Worm (Caenorhabditis elegans) whole organism, early embryonic: ENCODE measurements around the gene C08F1.8.

ENCODE experiments used
- B0310.2 ChIP-seq: sonication (generic microtip); optimal IDR thresholded peaks from 2 replicates; lab custom pipeline; 2016; ENCODE audit warnings: mild to moderate bottlenecking, missing genetic modification characterization, missing compliant biosample characterization
- F13C5.2 ChIP-seq: sonication (generic microtip); optimal IDR thresholded peaks from 2 replicates; lab custom pipeline; 2017; ENCODE audit warnings: mild to moderate bottlenecking, missing genetic modification characterization, inconsistent platforms, missing compliant biosample characterization
- aly-1 ChIP-seq: sonication (generic microtip); optimal IDR thresholded peaks from 2 replicates; lab custom pipeline; 2016; ENCODE audit warnings: missing genetic modification characterization, missing compliant biosample characterization
- ama-1 ChIP-seq: fragments of 150-350 bp; optimal IDR thresholded peaks from 2 replicates; lab custom pipeline; 2014
- ceh-13 ChIP-seq: fragments of 200-800 bp; sonication (Bioruptor generic); optimal IDR thresholded peaks from 2 replicates; lab custom pipeline; 2018; ENCODE audit warnings: mild to moderate bottlenecking, missing genetic modification characterization, missing compliant biosample characterization
- ceh-36 ChIP-seq: sonication (generic microtip); optimal IDR thresholded peaks from 2 replicates; lab custom pipeline; 2016; ENCODE audit warnings: missing genetic modification characterization, inconsistent platforms, missing compliant biosample characterization
- ets-7 ChIP-seq: sonication (generic microtip); optimal IDR thresholded peaks from 2 replicates; lab custom pipeline; 2016; ENCODE audit warnings: missing genotype, missing genetic modification characterization, missing compliant biosample characterization
- flt-1 ChIP-seq: fragments of 200-800 bp; sonication (Bioruptor generic); IDR thresholded peaks from 2 replicates; pipeline ENCODE4 v1.3.6; 2022; ENCODE audit warnings: missing genetic modification characterization, missing compliant biosample characterization
- hmbx-1 ChIP-seq: sonication (generic microtip); optimal IDR thresholded peaks from 2 replicates; lab custom pipeline; 2016; ENCODE audit warnings: mild to moderate bottlenecking, missing genetic modification characterization, missing compliant biosample characterization
- hmg-4 ChIP-seq: fragments of 200-800 bp; sonication (Bioruptor generic); optimal IDR thresholded peaks from 2 replicates; lab custom pipeline; 2018; ENCODE audit warnings: mild to moderate bottlenecking, missing genetic modification characterization, missing compliant biosample characterization
- hnd-1 ChIP-seq: sonication (generic microtip); optimal IDR thresholded peaks from 2 replicates; lab custom pipeline; 2016; ENCODE audit warnings: missing genetic modification characterization, missing compliant biosample characterization
- pes-1 ChIP-seq: fragments of 200-800 bp; sonication (Bioruptor generic); IDR thresholded peaks from 2 replicates; pipeline ENCODE4 v1.3.6; 2022; ENCODE audit warnings: missing genetic modification reagents, missing genetic modification characterization, missing compliant biosample characterization
- scrt-1 ChIP-seq: fragments of 200-800 bp; sonication (Bioruptor generic); IDR thresholded peaks from 2 replicates; pipeline ENCODE4 v1.3.6; 2022; ENCODE audit warnings: missing genetic modification characterization, missing compliant biosample characterization
- sea-1 ChIP-seq: fragments of 200-800 bp; sonication (Bioruptor generic); conservative IDR thresholded peaks from 2 replicates; pipeline ENCODE4 v1.3.6; 2022; ENCODE audit warnings: missing genetic modification characterization, missing compliant biosample characterization
- tbx-11 ChIP-seq: fragments of 200-800 bp; sonication (Bioruptor generic); IDR thresholded peaks from 2 replicates; pipeline ENCODE4 v1.3.6; 2022; ENCODE audit warnings: missing genetic modification characterization, missing compliant biosample characterization
- tbx-37 ChIP-seq: fragments of 200-800 bp; sonication (Bioruptor generic); conservative IDR thresholded peaks from 2 replicates; pipeline ENCODE4 v1.3.6; 2022; ENCODE audit warnings: missing genetic modification reagents, missing genetic modification characterization, missing compliant biosample characterization
- tra-4 ChIP-seq: sonication (generic microtip); optimal IDR thresholded peaks from 2 replicates; lab custom pipeline; 2017; ENCODE audit warnings: missing genetic modification characterization, missing compliant biosample characterization

Gene C08F1.8

DNA sequence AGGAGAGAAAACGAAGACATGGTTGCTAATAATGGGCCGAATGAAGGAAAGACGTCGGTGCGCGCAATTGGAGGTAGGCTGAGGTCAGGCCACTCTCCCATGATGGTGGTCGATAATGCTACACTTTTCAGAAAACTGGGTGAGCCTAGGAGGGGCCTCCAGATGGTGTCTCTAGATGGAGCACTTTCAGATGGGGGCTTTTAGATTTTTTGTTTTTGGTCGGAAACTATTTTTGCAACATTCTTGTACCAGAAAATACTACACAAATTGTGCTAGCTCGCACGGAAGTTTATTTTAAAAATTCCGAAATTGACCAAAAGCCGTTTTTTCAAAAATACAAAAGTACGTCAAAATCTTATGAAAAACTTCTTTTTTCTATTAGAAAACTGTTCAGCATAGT is 10.2 kb upstream of the C08F1.8 start, which contains the start of gene fbxb-10:
TSS of gene fbxb-10 (minus strand) at position 101 of the 400 bp plus-strand sequence.
- TF ChIP-seq tbx-37 (GFP tag; lab: Robert Waterston, UW) = no peak
- no peak for TF ChIP-seq ceh-36 (tag; lab: Kevin White, UChicago)
- TF ChIP-seq ceh-13 = no peak
- no peak for TF ChIP-seq tbx-11 (GFP tag; lab: Robert Waterston, UW)
- TF ChIP-seq aly-1 (tag; lab: Kevin White, UChicago) = no peak
- TF ChIP-seq B0310.2 = no peak
- no peak for TF ChIP-seq sea-1 (GFP tag; lab: Robert Waterston, UW)
- TF ChIP-seq hmg-4 (GFP tag; lab: Kevin White, UChicago) = no peak
- no peak for TF ChIP-seq ets-7 (tag; lab: Kevin White, UChicago)
- no peak for TF ChIP-seq tra-4 (tag; lab: Kevin White, UChicago)

DNA sequence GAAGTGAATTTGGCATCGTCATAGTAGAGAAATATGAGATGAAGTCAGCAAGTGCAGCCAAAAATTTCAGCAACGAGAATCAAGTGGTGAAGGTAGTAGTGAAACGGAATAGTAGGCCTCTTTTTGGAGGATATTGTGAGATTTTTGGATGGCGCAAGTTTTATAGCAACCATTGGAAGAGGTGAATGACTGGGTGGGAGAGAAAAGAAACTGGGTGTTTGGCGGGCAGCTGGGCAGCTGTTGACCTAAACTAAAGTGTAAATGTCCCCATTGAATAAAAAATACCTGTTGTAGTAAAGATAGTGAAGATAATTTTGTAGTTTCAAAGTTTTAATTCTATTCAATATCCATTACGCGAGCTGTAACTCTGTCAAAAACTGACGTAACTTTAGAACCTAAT is 7.9 kb upstream of the C08F1.8 start:
- no peak for TF ChIP-seq tra-4 (tag; lab: Kevin White, UChicago)
- no peak for TF ChIP-seq sea-1 (GFP tag; lab: Robert Waterston, UW)
- no peak for TF ChIP-seq tbx-37 (GFP tag; lab: Robert Waterston, UW)
- no peak for TF ChIP-seq flt-1 (GFP tag; lab: Robert Waterston, UW)
- TF ChIP-seq ceh-13 = no peak
- no peak for TF ChIP-seq aly-1 (tag; lab: Kevin White, UChicago)
- TF ChIP-seq F13C5.2 (tag; lab: Kevin White, UChicago) = no peak
- no peak for TF ChIP-seq ets-7 (tag; lab: Kevin White, UChicago)
- TF ChIP-seq hmg-4 (GFP tag; lab: Kevin White, UChicago) = no peak
- no peak for TF ChIP-seq ceh-36 (tag; lab: Kevin White, UChicago)
- no peak for TF ChIP-seq ama-1
- no peak for TF ChIP-seq hnd-1 (tag; lab: Kevin White, UChicago)
- no peak for TF ChIP-seq hmbx-1 (tag; lab: Kevin White, UChicago)
- no peak for TF ChIP-seq pes-1 (GFP tag; lab: Robert Waterston, UW)
- TF ChIP-seq tbx-11 (GFP tag; lab: Robert Waterston, UW) = no peak
- no peak for TF ChIP-seq B0310.2
- TF ChIP-seq scrt-1 (GFP tag; lab: Robert Waterston, UW) = no peak

DNA sequence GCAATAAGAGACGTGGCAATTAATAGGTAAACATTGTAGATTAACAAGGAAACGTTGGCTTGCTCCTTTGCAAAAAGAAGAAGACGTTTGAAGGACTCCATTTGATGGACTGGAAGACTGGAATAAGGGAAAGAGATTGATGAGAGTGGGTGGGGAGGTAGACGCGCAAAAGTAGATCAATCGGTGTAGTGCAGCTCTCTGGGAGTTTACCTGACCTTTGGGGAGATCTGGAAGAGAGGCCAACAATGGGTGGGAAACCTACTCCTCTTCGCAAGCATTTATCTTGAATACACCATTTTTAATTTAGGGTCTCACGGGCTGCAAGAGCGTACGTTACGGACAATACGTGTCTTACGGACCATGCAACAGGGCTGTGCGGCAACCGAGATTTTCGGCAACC is 1.8 kb downstream of the C08F1.8 start, which contains the start of gene C08F1.12:
TSS of gene C08F1.12 (minus strand) at position 101 of the 400 bp plus-strand sequence.
- TF ChIP-seq sea-1 (GFP tag; lab: Robert Waterston, UW) = no peak
- no peak for TF ChIP-seq pes-1 (GFP tag; lab: Robert Waterston, UW)
- TF ChIP-seq flt-1 (GFP tag; lab: Robert Waterston, UW) = no peak
- no peak for TF ChIP-seq ets-7 (tag; lab: Kevin White, UChicago)
- TF ChIP-seq tbx-37 (GFP tag; lab: Robert Waterston, UW) = no peak
- no peak for TF ChIP-seq ceh-13

DNA sequence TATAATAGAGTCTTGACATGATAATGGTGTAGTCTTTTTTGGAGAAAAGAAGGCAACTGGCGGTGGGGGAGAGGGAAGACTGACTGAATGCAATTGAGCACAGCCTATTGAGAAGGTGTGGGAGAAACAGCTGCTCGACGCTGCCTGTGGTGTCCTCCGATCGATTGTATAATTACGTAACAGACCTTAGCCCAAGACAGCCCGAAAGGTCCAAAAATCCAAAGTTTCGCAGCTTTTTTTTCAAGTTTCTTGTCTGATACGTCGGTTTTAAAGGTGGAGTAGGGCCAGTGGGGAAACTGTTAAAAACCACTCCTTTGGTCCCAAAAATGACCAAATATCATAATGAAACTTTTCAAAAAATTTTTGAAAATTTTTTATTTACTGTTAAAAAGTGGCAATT is 20.0 kb downstream of the C08F1.8 start, which contains the start of the genes C08F1.6 and fbxb-13:
TSS of gene C08F1.6 (minus strand) at position 101 of the 400 bp plus-strand sequence.
TSS of gene fbxb-13 (plus strand) at position 191 of the 400 bp plus-strand sequence.
- no peak for TF ChIP-seq B0310.2
- TF ChIP-seq ceh-13 = no peak
- no peak for TF ChIP-seq pes-1 (GFP tag; lab: Robert Waterston, UW)
- no peak for TF ChIP-seq sea-1 (GFP tag; lab: Robert Waterston, UW)
- TF ChIP-seq flt-1 (GFP tag; lab: Robert Waterston, UW) = no peak
- TF ChIP-seq aly-1 (tag; lab: Kevin White, UChicago) = no peak
- no peak for TF ChIP-seq ceh-36 (tag; lab: Kevin White, UChicago)
- TF ChIP-seq tbx-37 (GFP tag; lab: Robert Waterston, UW) = no peak
- TF ChIP-seq hmbx-1 (tag; lab: Kevin White, UChicago) = no peak
- TF ChIP-seq hmg-4 (GFP tag; lab: Kevin White, UChicago) = no peak
- TF ChIP-seq F13C5.2 (tag; lab: Kevin White, UChicago) = no peak
- no peak for TF ChIP-seq hnd-1 (tag; lab: Kevin White, UChicago)
- TF ChIP-seq ets-7 (tag; lab: Kevin White, UChicago) = no peak
- no peak for TF ChIP-seq tbx-11 (GFP tag; lab: Robert Waterston, UW)
- no peak for TF ChIP-seq ama-1
- no peak for TF ChIP-seq scrt-1 (GFP tag; lab: Robert Waterston, UW)
- no peak for TF ChIP-seq tra-4 (tag; lab: Kevin White, UChicago)

DNA sequence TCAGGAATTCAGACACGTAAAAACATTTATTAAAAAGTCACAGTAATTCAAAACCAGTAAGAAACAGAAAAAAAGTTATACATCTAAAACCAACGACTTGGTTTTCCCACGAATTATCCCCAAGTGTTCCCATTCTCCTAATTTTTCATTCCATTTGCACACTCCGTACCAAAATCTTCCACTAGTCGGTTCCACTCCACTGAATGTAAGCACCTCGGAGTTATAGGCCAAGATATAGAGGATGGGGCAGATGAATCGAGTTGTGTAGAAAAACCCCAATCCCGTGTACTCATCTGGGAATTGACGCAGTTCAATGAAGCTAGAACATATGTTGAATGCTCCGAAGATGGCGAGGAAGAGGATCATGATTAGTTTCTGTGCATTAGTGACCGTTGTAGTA is 20.9 kb downstream of the C08F1.8 start:
- TF ChIP-seq scrt-1 (GFP tag; lab: Robert Waterston, UW) (no peak), B0310.2 (no peak), ama-1 (no peak), sea-1 (GFP tag; lab: Robert Waterston, UW) (no peak), flt-1 (GFP tag; lab: Robert Waterston, UW) (no peak), aly-1 (tag; lab: Kevin White, UChicago) (no peak), ets-7 (tag; lab: Kevin White, UChicago) (no peak), tra-4 (tag; lab: Kevin White, UChicago) (no peak), tbx-37 (GFP tag; lab: Robert Waterston, UW) (no peak), ceh-13 (no peak)

DNA sequence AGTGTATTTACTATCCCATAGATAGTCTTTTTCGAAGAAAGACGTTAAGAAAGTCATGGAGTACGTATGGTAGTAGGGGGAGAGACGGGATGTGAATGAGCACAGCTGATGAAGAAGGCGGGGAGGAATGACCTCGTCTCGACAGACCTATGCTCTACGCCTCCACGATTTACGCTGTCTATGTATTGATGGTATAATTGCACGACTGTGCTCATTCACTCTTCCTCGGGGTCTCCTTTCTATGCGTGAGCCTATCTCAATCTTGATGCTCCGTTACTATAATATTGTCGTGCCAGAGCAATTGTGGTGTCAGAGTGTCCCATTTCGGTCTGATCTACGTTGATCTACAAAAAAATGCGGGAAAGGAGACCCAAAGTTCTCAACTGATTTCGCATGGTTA is 21.9 kb downstream of the C08F1.8 start, which contains the start of gene C08F1.10:
TSS of gene C08F1.10 (minus strand) at position 101 of the 400 bp plus-strand sequence.
- TF ChIP-seq sea-1 (GFP tag; lab: Robert Waterston, UW) = no peak
- TF ChIP-seq ets-7 (tag; lab: Kevin White, UChicago) = no peak
- no peak for TF ChIP-seq hmg-4 (GFP tag; lab: Kevin White, UChicago)
- no peak for TF ChIP-seq tbx-11 (GFP tag; lab: Robert Waterston, UW)
- no peak for TF ChIP-seq ama-1
- no peak for TF ChIP-seq F13C5.2 (tag; lab: Kevin White, UChicago)
- TF ChIP-seq B0310.2 = no peak
- no peak for TF ChIP-seq pes-1 (GFP tag; lab: Robert Waterston, UW)
- TF ChIP-seq scrt-1 (GFP tag; lab: Robert Waterston, UW) = no peak
- no peak for TF ChIP-seq tra-4 (tag; lab: Kevin White, UChicago)
- no peak for TF ChIP-seq tbx-37 (GFP tag; lab: Robert Waterston, UW)
- no peak for TF ChIP-seq ceh-36 (tag; lab: Kevin White, UChicago)
- no peak for TF ChIP-seq flt-1 (GFP tag; lab: Robert Waterston, UW)
- no peak for TF ChIP-seq hmbx-1 (tag; lab: Kevin White, UChicago)
- TF ChIP-seq ceh-13 = no peak
- TF ChIP-seq hnd-1 (tag; lab: Kevin White, UChicago) = no peak
- TF ChIP-seq aly-1 (tag; lab: Kevin White, UChicago) = no peak
